Fruit fly (Drosophila melanogaster) whole organism, embryonic: ENCODE data around the gene Gclc.

Experiments
- Asciz ChIP-seq: fragments of 200-800 bp; sonication (Bioruptor generic); optimal IDR thresholded peaks from 2 replicates; lab custom pipeline; 2017; ENCODE audit warnings: missing biosample characterization, mild to moderate bottlenecking, missing genetic modification characterization, missing genetic modification reagents
- Bteb2 ChIP-seq: fragments of 200-800 bp; sonication (Bioruptor generic); optimal IDR thresholded peaks from 2 replicates; lab custom pipeline; 2016; ENCODE audit warnings: missing biosample characterization, missing genetic modification characterization
- CG10274 ChIP-seq: fragments of 200-800 bp; sonication (Bioruptor generic); optimal IDR thresholded peaks from 3 replicates; lab custom pipeline; 2017; ENCODE audit warnings: missing biosample characterization, mild to moderate bottlenecking, missing genetic modification characterization
- CG12299 ChIP-seq: fragments of 200-800 bp; sonication (Bioruptor generic); optimal IDR thresholded peaks from 2 replicates; lab custom pipeline; 2018; ENCODE audit warnings: missing biosample characterization, mild to moderate bottlenecking, missing genetic modification characterization
- CG12769 ChIP-seq: fragments of 200-800 bp; sonication (Bioruptor generic); optimal IDR thresholded peaks from 2 replicates; lab custom pipeline; 2019; ENCODE audit warnings: missing biosample characterization, mild to moderate bottlenecking, missing genetic modification characterization, moderate library complexity
- CG14667 ChIP-seq: fragments of 200-800 bp; sonication (Bioruptor generic); IDR thresholded peaks from 2 replicates; pipeline ENCODE4 v1.3.6; 2022; ENCODE audit warnings: missing biosample characterization, missing genetic modification characterization
- CG14965 ChIP-seq: fragments of 200-800 bp; sonication (Bioruptor generic); optimal IDR thresholded peaks from 2 replicates; lab custom pipeline; 2016; ENCODE audit warnings: missing biosample characterization, missing genetic modification characterization, borderline replicate concordance
- CG15601 ChIP-seq: fragments of 200-800 bp; sonication (Bioruptor generic); optimal IDR thresholded peaks from 3 replicates; lab custom pipeline; 2019; ENCODE audit warnings: missing biosample characterization, mild to moderate bottlenecking, missing genetic modification characterization, moderate library complexity
- CG16779 ChIP-seq: fragments of 200-800 bp; sonication (Bioruptor generic); IDR thresholded peaks from 2 replicates; pipeline ENCODE4 v1.3.6; 2022; ENCODE audit warnings: missing biosample characterization, missing genetic modification characterization
- CG17328 ChIP-seq: fragments of 200-800 bp; sonication (Bioruptor generic); IDR thresholded peaks from 2 replicates; pipeline ENCODE4 v1.3.6; 2022; ENCODE audit warnings: missing biosample characterization, missing genetic modification characterization
- CG18764 ChIP-seq: fragments of 200-800 bp; sonication (Bioruptor generic); optimal IDR thresholded peaks from 3 replicates; lab custom pipeline; 2016; ENCODE audit warnings: missing biosample characterization, missing genetic modification characterization
- CG2712 ChIP-seq: fragments of 200-800 bp; optimal IDR thresholded peaks from 3 replicates; lab custom pipeline; 2019; ENCODE audit warnings: missing biosample characterization, mild to moderate bottlenecking, missing genetic modification characterization, moderate library complexity
- CG31224 ChIP-seq: fragments of 200-800 bp; sonication (Bioruptor generic); IDR thresholded peaks from 2 replicates; pipeline ENCODE4 v1.3.6; 2022; ENCODE audit warnings: missing biosample characterization, missing genetic modification characterization
- CG33213 ChIP-seq: fragments of 200-800 bp; sonication (Bioruptor generic); optimal IDR thresholded peaks from 3 replicates; lab custom pipeline; 2016; ENCODE audit warnings: missing biosample characterization, missing genetic modification characterization
- CG3726 ChIP-seq: fragments of 200-800 bp; sonication (Bioruptor generic); IDR thresholded peaks from 3 replicates; pipeline ENCODE4, ENCODE4 v1.3.6; 2022; ENCODE audit warnings: missing biosample characterization, missing genetic modification characterization
- CG4404 ChIP-seq: fragments of 200-800 bp; sonication (Bioruptor generic); IDR thresholded peaks from 2 replicates; pipeline ENCODE4 v1.3.6; 2022; ENCODE audit warnings: missing biosample characterization, missing genetic modification characterization
- CG4730 ChIP-seq: fragments of 200-800 bp; sonication (Bioruptor generic); IDR thresholded peaks from 2 replicates; pipeline ENCODE4 v1.3.6; 2022; ENCODE audit warnings: missing biosample characterization, missing genetic modification characterization
- CG6254 ChIP-seq: fragments of 200-800 bp; sonication (Bioruptor generic); optimal IDR thresholded peaks from 3 replicates; lab custom pipeline; 2017; ENCODE audit warnings: mild to moderate bottlenecking, missing biosample characterization, missing genetic modification reagents, missing genetic modification characterization
- CG6813 ChIP-seq: fragments of 200-800 bp; sonication (Bioruptor generic); optimal IDR thresholded peaks from 2 replicates; lab custom pipeline; 2017; ENCODE audit warnings: missing biosample characterization, missing genetic modification characterization, mild to moderate bottlenecking, moderate library complexity, missing genetic modification reagents
- CG9727 ChIP-seq: fragments of 200-800 bp; sonication (Bioruptor generic); optimal IDR thresholded peaks from 3 replicates; lab custom pipeline; 2017; ENCODE audit warnings: missing biosample characterization, mild to moderate bottlenecking, missing genetic modification characterization
- CG9876 ChIP-seq: fragments of 200-800 bp; sonication (Bioruptor generic); optimal IDR thresholded peaks from 2 replicates; lab custom pipeline; 2016; ENCODE audit warnings: missing biosample characterization, missing genetic modification characterization
- Dek ChIP-seq: fragments of 200-800 bp; sonication (Bioruptor generic); optimal IDR thresholded peaks from 3 replicates; lab custom pipeline; 2019; ENCODE audit warnings: missing biosample characterization, mild to moderate bottlenecking, missing genetic modification characterization, moderate library complexity
- E2f2 ChIP-seq: fragments of 200-800 bp; sonication (Bioruptor generic); IDR thresholded peaks from 2 replicates; pipeline ENCODE4 v1.3.6; 2022; ENCODE audit warnings: missing biosample characterization, missing genetic modification characterization
- GATAe ChIP-seq: fragments of 200-800 bp; sonication (Bioruptor generic); conservative IDR thresholded peaks from 2 replicates; pipeline ENCODE4 v1.3.6; 2022; ENCODE audit warnings: missing biosample characterization, missing genetic modification characterization
- H2.0 ChIP-seq: fragments of 200-800 bp; sonication (Bioruptor generic); IDR thresholded peaks from 2 replicates; pipeline ENCODE4 v1.3.6; 2022; ENCODE audit warnings: missing biosample characterization, missing genetic modification characterization
- HLH4C ChIP-seq: fragments of 200-800 bp; sonication (Bioruptor generic); IDR thresholded peaks from 3 replicates; pipeline ENCODE4 v1.3.6; 2022; ENCODE audit warnings: missing biosample characterization, missing genetic modification characterization; ENCODE audit not compliant: partially characterized antibody
- MTF-1 ChIP-seq: fragments of 200-800 bp; sonication (Bioruptor generic); optimal IDR thresholded peaks from 2 replicates; lab custom pipeline; 2018; ENCODE audit warnings: missing biosample characterization, mild to moderate bottlenecking, missing genetic modification characterization, borderline replicate concordance
- Max ChIP-seq: fragments of 200-800 bp; sonication (Bioruptor generic); optimal IDR thresholded peaks from 2 replicates; lab custom pipeline; 2016; ENCODE audit warnings: missing biosample characterization, mild to moderate bottlenecking, missing genetic modification characterization
- Nf-YC ChIP-seq: fragments of 200-800 bp; optimal IDR thresholded peaks from 3 replicates; lab custom pipeline; 2019; ENCODE audit warnings: missing biosample characterization, mild to moderate bottlenecking, missing genetic modification characterization, moderate library complexity
- Oaz ChIP-seq: fragments of 200-800 bp; sonication (Bioruptor generic); IDR thresholded peaks from 2 replicates; pipeline ENCODE4 v1.3.6; 2022; ENCODE audit warnings: missing biosample characterization, missing genetic modification characterization
- abd-A ChIP-seq: fragments of 200-800 bp; sonication (Bioruptor generic); optimal IDR thresholded peaks from 3 replicates; lab custom pipeline; 2019; ENCODE audit warnings: missing biosample characterization, mild to moderate bottlenecking, missing genetic modification characterization, moderate library complexity
- bowl ChIP-seq: fragments of 200-800 bp; sonication (Bioruptor generic); IDR thresholded peaks from 2 replicates; pipeline ENCODE4 v1.3.6; 2022; ENCODE audit warnings: missing biosample characterization, missing genetic modification characterization
- cato ChIP-seq: fragments of 200-800 bp; sonication (Bioruptor generic); optimal IDR thresholded peaks from 2 replicates; lab custom pipeline; 2016; ENCODE audit warnings: missing biosample characterization, missing genetic modification characterization, borderline replicate concordance
- chinmo ChIP-seq: fragments of 200-800 bp; sonication (Bioruptor generic); IDR thresholded peaks from 4 replicates; pipeline ENCODE4 v1.3.6; 2022; ENCODE audit warnings: missing biosample characterization, missing genetic modification characterization; ENCODE audit not compliant: partially characterized antibody
- chm ChIP-seq: fragments of 200-800 bp; sonication (Bioruptor generic); IDR thresholded peaks from 2 replicates; pipeline ENCODE4 v1.3.6; 2022; ENCODE audit warnings: missing biosample characterization, missing genetic modification characterization
- dmrt11E ChIP-seq: fragments of 200-800 bp; sonication (Bioruptor generic); optimal IDR thresholded peaks from 3 replicates; lab custom pipeline; 2018; ENCODE audit warnings: missing biosample characterization, mild to moderate bottlenecking, missing genetic modification characterization, moderate library complexity
- eyg ChIP-seq: fragments of 200-800 bp; sonication (Bioruptor generic); optimal IDR thresholded peaks from 3 replicates; lab custom pipeline; 2016; ENCODE audit warnings: missing biosample characterization, missing genetic modification characterization
- gsb ChIP-seq: fragments of 200-800 bp; sonication (Bioruptor generic); IDR thresholded peaks from 2 replicates; pipeline ENCODE4 v1.3.6; 2022; ENCODE audit warnings: missing biosample characterization, missing genetic modification characterization
- hkb ChIP-seq, 2 experiments: fragments of 200-800 bp in 1 of 2; fragments of >200 bp in 1 of 2; sonication (Bioruptor generic) in 1 of 2; IDR thresholded peaks in 1 of 2; optimal IDR thresholded peaks in 1 of 2; 2 replicates each; pipeline versions ENCODE4 v1.3.6 to Lab custom; 2017 to 2022; ENCODE audit warnings: missing biosample characterization in 1 of 2, missing genetic modification characterization in 1 of 2
- lab ChIP-seq: fragments of 200-800 bp; sonication (Bioruptor generic); optimal IDR thresholded peaks from 3 replicates; lab custom pipeline; 2017; ENCODE audit warnings: missing biosample characterization, missing genetic modification characterization, mild to moderate bottlenecking, moderate library complexity, missing genetic modification reagents
- prd ChIP-seq, 3 experiments: fragments of >200 bp in 2 of 3; fragments of 200-800 bp in 1 of 3; sonication (Bioruptor generic) in 1 of 3; optimal IDR thresholded peaks in 2 of 3; IDR thresholded peaks in 1 of 3; 2 replicates in 2 of 3; 3 replicates in 1 of 3; pipeline versions ENCODE4 v1.3.6 to Lab custom; 2017 to 2022; ENCODE audit warnings: missing biosample characterization in 1 of 3, missing genetic modification characterization in 1 of 3
- ro ChIP-seq: fragments of 200-800 bp; sonication (Bioruptor generic); IDR thresholded peaks from 2 replicates; pipeline ENCODE4 v1.3.6; 2022; ENCODE audit warnings: missing biosample characterization, missing genetic modification characterization
- sens ChIP-seq: fragments of 200-800 bp; sonication (Bioruptor generic); peaks from one replicate; lab custom pipeline; 2016; ENCODE audit warnings: missing biosample characterization, missing genetic modification characterization
- sug ChIP-seq: fragments of 200-800 bp; optimal IDR thresholded peaks from 2 replicates; lab custom pipeline; 2019; ENCODE audit warnings: missing biosample characterization, mild to moderate bottlenecking, missing genetic modification characterization, moderate library complexity
- tin ChIP-seq: fragments of 200-800 bp; sonication (Bioruptor generic); optimal IDR thresholded peaks from 3 replicates; lab custom pipeline; 2016; ENCODE audit warnings: missing biosample characterization, missing genetic modification characterization
- trem ChIP-seq: fragments of 200-800 bp; optimal IDR thresholded peaks from 3 replicates; lab custom pipeline; 2019; ENCODE audit warnings: missing biosample characterization, mild to moderate bottlenecking, missing genetic modification characterization, moderate library complexity
- twi ChIP-seq: fragments of 200-800 bp; optimal IDR thresholded peaks from 2 replicates; lab custom pipeline; 2019; ENCODE audit warnings: missing biosample characterization, mild to moderate bottlenecking, missing genetic modification characterization, moderate library complexity

Gclc gene

DNA sequence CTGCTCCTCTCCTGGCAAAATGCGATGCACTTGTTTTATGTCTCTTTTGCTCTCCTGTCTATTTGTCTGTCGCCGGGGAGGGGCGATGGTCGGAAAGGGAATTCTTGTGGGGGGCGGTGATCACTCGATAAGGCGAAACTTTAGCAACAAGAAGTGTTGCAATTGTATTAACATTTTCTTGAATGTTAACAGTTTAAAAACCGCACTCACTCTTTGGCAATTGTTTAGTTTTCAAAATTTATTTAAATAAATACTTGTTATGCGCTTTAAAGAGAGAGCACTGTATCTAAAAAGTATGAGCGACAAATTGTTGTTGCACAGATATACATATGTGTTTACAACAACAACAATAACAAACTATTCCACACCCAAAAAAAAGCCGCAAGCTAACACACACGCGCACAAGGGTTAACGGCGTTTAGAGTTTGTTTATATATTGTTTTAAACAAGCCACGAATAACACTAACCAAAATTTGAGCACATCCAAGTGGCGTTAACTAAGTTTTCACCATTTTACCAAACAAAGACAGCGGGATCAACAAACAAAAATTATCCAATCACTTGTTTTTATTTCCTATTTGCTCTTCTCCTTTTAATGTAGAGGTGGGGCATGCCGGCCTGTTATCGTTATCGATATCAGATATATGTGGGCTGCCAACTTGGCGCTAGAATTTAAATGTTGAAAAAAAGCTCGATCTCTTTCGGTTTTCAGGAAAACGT, 14.3 kb downstream of the Gclc start, which contains the start of gene CG2258 (continued):
- TF ChIP-seq CG2712 (tag; lab: Kevin White, UChicago) = peak; percentile 88
- TF ChIP-seq CG18764 (GFP tag; lab: Kevin White, UChicago) = peak; percentile 58
- peak; percentile 82 for TF ChIP-seq chm (GFP tag; lab: Robert Waterston, UW)
- TF ChIP-seq CG9876 (GFP tag; lab: Kevin White, UChicago) = peak; percentile 38
- peak; percentile 83 for TF ChIP-seq CG6813
- TF ChIP-seq sens (GFP tag; lab: Kevin White, UChicago) = peak; percentile 91
- peak; percentile 67 for TF ChIP-seq CG9727 (GFP tag; lab: Kevin White, UChicago)
- peak; percentile 58 for TF ChIP-seq CG10274 (GFP tag; lab: Kevin White, UChicago)
- TF ChIP-seq hkb (optimal IDR thresholded peaks at IDR 0.05; lab: Kevin White, UChicago) = no peak
- TF ChIP-seq hkb (GFP tag; IDR thresholded peaks at IDR 0.05; lab: Robert Waterston, UW) = peak; percentile 93
- peak; percentile 50 for TF ChIP-seq dmrt11E (tag; lab: Kevin White, UChicago)
- TF ChIP-seq CG33213 (GFP tag; lab: Kevin White, UChicago) = peak; percentile 21
- TF ChIP-seq HLH4C (GFP tag; lab: Robert Waterston, UW) = peak; percentile 46; the same call in 1 of the 3 replicates
- peak; percentile 74 for TF ChIP-seq CG4730 (GFP tag; lab: Robert Waterston, UW)
- TF ChIP-seq lab (GFP tag; lab: Kevin White, UChicago) = peak; percentile 91
- TF ChIP-seq twi (tag; lab: Kevin White, UChicago) = peak; percentile 79
- TF ChIP-seq gsb (GFP tag; lab: Robert Waterston, UW) = peak; percentile 74
- TF ChIP-seq Asciz (GFP tag; lab: Kevin White, UChicago) = peak; percentile 82
- peak; percentile 43 for TF ChIP-seq Max (GFP tag; lab: Kevin White, UChicago)
- TF ChIP-seq prd (optimal IDR thresholded peaks at IDR 0.05; lab: Kevin White, UChicago) = no peak
- TF ChIP-seq prd (GFP tag; IDR thresholded peaks at IDR 0.05; lab: Robert Waterston, UW) = peak; percentile 86
- TF ChIP-seq CG16779 (GFP tag; lab: Robert Waterston, UW) = peak; percentile 49; the same call in 1 of the 2 replicates
- peak; percentile 27 for TF ChIP-seq Bteb2 (GFP tag; lab: Kevin White, UChicago)
- peak; percentile 76 for TF ChIP-seq CG12299 (tag; lab: Kevin White, UChicago)
- TF ChIP-seq CG6254 (GFP tag; lab: Kevin White, UChicago) = peak; percentile 67
- TF ChIP-seq E2f2 (GFP tag; lab: Robert Waterston, UW) = peak; percentile 85
- TF ChIP-seq Dek (tag; lab: Kevin White, UChicago) = peak; percentile 77
- peak; percentile 67 for TF ChIP-seq Nf-YC (tag; lab: Kevin White, UChicago)
- TF ChIP-seq eyg (GFP tag; lab: Kevin White, UChicago) = peak; percentile 71
- peak; percentile 96 for TF ChIP-seq trem
- no peak for TF ChIP-seq abd-A (tag; lab: Kevin White, UChicago)
- peak; percentile 82 for TF ChIP-seq CG3726 (GFP tag; lab: Robert Waterston, UW)
- peak; percentile 83 for TF ChIP-seq tin
- peak; percentile 76 for TF ChIP-seq MTF-1 (GFP tag; lab: Kevin White, UChicago)
- peak; percentile 68; the same call in 1 of the 2 replicates for TF ChIP-seq bowl (GFP tag; lab: Robert Waterston, UW)
- peak; percentile 62 for TF ChIP-seq cato (GFP tag; lab: Kevin White, UChicago)
- peak; percentile 67 for TF ChIP-seq sug (tag; lab: Kevin White, UChicago)
- peak; percentile 78 for TF ChIP-seq H2.0 (GFP tag; lab: Robert Waterston, UW)
- peak; percentile 73 for TF ChIP-seq CG31224 (GFP tag; lab: Robert Waterston, UW)
- TF ChIP-seq Oaz (GFP tag; lab: Robert Waterston, UW) = peak; percentile 64; the same call in 1 of the 2 replicates
- peak; percentile 35 for TF ChIP-seq CG14965 (GFP tag; lab: Kevin White, UChicago)
- peak; percentile 61 for TF ChIP-seq CG4404 (GFP tag; lab: Robert Waterston, UW)
- TF ChIP-seq CG14667 (GFP tag; lab: Robert Waterston, UW) = peak; percentile 85
- TF ChIP-seq ro (GFP tag; lab: Robert Waterston, UW) = 0 out of 2 replicates have a peak, but pooled peaks have one; percentile 47
- TF ChIP-seq GATAe (GFP tag; lab: Robert Waterston, UW) = no peak
- peak; percentile 86 for TF ChIP-seq CG17328 (GFP tag; lab: Robert Waterston, UW)
- 0 out of 4 replicates have a peak, but pooled peaks have one; percentile 29 for TF ChIP-seq chinmo (GFP tag; lab: Robert Waterston, UW)
- peak; percentile 77 for TF ChIP-seq CG15601 (tag; lab: Kevin White, UChicago)
- peak; percentile 90 for TF ChIP-seq CG12769
